Fruit fly (Drosophila melanogaster) whole organism, embryonic: ENCODE results near the gene Usp16-45.

Experiments
- Abd-B ChIP-seq: fragments of 200-800 bp; sonication (Bioruptor generic); optimal IDR thresholded peaks from 2 replicates; lab custom pipeline; 2018; ENCODE audit warnings: missing biosample characterization, mild to moderate bottlenecking, missing genetic modification characterization, moderate library complexity
- Antp ChIP-seq: fragments of 200-800 bp; sonication (Bioruptor generic); optimal IDR thresholded peaks from 3 replicates; lab custom pipeline; 2016; ENCODE audit warnings: missing biosample characterization, missing genetic modification characterization
- CG11398 ChIP-seq: fragments of 200-800 bp; sonication (Bioruptor generic); optimal IDR thresholded peaks from 2 replicates; lab custom pipeline; 2016; ENCODE audit warnings: missing biosample characterization, missing genetic modification characterization
- CG12071 ChIP-seq: fragments of 200-800 bp; sonication (Bioruptor generic); optimal IDR thresholded peaks from 3 replicates; lab custom pipeline; 2018; ENCODE audit warnings: missing biosample characterization, mild to moderate bottlenecking, missing genetic modification characterization
- CG14667 ChIP-seq: fragments of 200-800 bp; sonication (Bioruptor generic); IDR thresholded peaks from 2 replicates; pipeline ENCODE4 v1.3.6; 2022; ENCODE audit warnings: missing biosample characterization, missing genetic modification characterization
- CG1529 ChIP-seq: fragments of 200-800 bp; sonication (Bioruptor generic); optimal IDR thresholded peaks from 3 replicates; lab custom pipeline; 2018; ENCODE audit warnings: missing biosample characterization, missing genetic modification characterization
- CG16863 ChIP-seq: fragments of 200-800 bp; sonication (Bioruptor generic); optimal IDR thresholded peaks from 3 replicates; lab custom pipeline; 2016; ENCODE audit warnings: missing biosample characterization, missing genetic modification characterization
- CG17328 ChIP-seq: fragments of 200-800 bp; sonication (Bioruptor generic); IDR thresholded peaks from 2 replicates; pipeline ENCODE4 v1.3.6; 2022; ENCODE audit warnings: missing biosample characterization, missing genetic modification characterization
- CG1832 ChIP-seq: fragments of 200-800 bp; sonication (Bioruptor generic); optimal IDR thresholded peaks from 2 replicates; lab custom pipeline; 2017; ENCODE audit warnings: missing biosample characterization, mild to moderate bottlenecking, missing genetic modification characterization, inconsistent platforms
- CG6254 ChIP-seq: fragments of 200-800 bp; sonication (Bioruptor generic); optimal IDR thresholded peaks from 3 replicates; lab custom pipeline; 2017; ENCODE audit warnings: mild to moderate bottlenecking, missing biosample characterization, missing genetic modification reagents, missing genetic modification characterization
- CG8281 ChIP-seq: fragments of 200-800 bp; sonication (Bioruptor generic); optimal IDR thresholded peaks from 2 replicates; lab custom pipeline; 2018; ENCODE audit warnings: missing biosample characterization, mild to moderate bottlenecking, missing genetic modification characterization, moderate library complexity
- CG8765 ChIP-seq: fragments of 200-800 bp; sonication (Bioruptor generic); IDR thresholded peaks from 2 replicates; pipeline ENCODE4 v1.3.6; 2022; ENCODE audit warnings: missing biosample characterization, missing genetic modification characterization
- CG9797 ChIP-seq: fragments of 200-800 bp; sonication (Bioruptor generic); optimal IDR thresholded peaks from 3 replicates; lab custom pipeline; 2018; ENCODE audit warnings: missing biosample characterization, mild to moderate bottlenecking, missing genetic modification characterization
- D19B ChIP-seq: fragments of 200-800 bp; sonication (Bioruptor generic); optimal IDR thresholded peaks from 2 replicates; lab custom pipeline; 2017; ENCODE audit warnings: missing biosample characterization, mild to moderate bottlenecking, missing genetic modification characterization
- Elba2 ChIP-seq: fragments of 200-800 bp; sonication (Bioruptor generic); optimal IDR thresholded peaks from 3 replicates; lab custom pipeline; 2016; ENCODE audit warnings: missing biosample characterization, missing genetic modification characterization
- Fer1 ChIP-seq: fragments of 200-800 bp; sonication (Bioruptor generic); optimal IDR thresholded peaks from 2 replicates; lab custom pipeline; 2017; ENCODE audit warnings: missing biosample characterization, mild to moderate bottlenecking, missing genetic modification characterization
- Gsc ChIP-seq: fragments of 200-800 bp; sonication (Bioruptor generic); IDR thresholded peaks from 2 replicates; pipeline ENCODE4 v1.3.6; 2022; ENCODE audit warnings: missing biosample characterization, missing genetic modification characterization
- Gug ChIP-seq: fragments of 200-800 bp; sonication (Bioruptor generic); IDR thresholded peaks from 4 replicates; pipeline ENCODE4 v1.3.6; 2022; ENCODE audit warnings: missing biosample characterization, missing genetic modification characterization
- H15 ChIP-seq: fragments of 200-800 bp; sonication (Bioruptor generic); IDR thresholded peaks from 3 replicates; pipeline ENCODE4 v1.3.6; 2022; ENCODE audit warnings: missing biosample characterization, missing genetic modification characterization
- H2.0 ChIP-seq: fragments of 200-800 bp; sonication (Bioruptor generic); IDR thresholded peaks from 2 replicates; pipeline ENCODE4 v1.3.6; 2022; ENCODE audit warnings: missing biosample characterization, missing genetic modification characterization
- HLH54F ChIP-seq: fragments of 200-800 bp; sonication (Bioruptor generic); optimal IDR thresholded peaks from 3 replicates; lab custom pipeline; 2016; ENCODE audit warnings: missing biosample characterization, missing genetic modification characterization
- Hey ChIP-seq: fragments of 200-800 bp; sonication (Bioruptor generic); optimal IDR thresholded peaks from 3 replicates; lab custom pipeline; 2018; ENCODE audit warnings: missing biosample characterization, mild to moderate bottlenecking, missing genetic modification characterization
- Kr ChIP-seq: fragments of 200-800 bp; sonication (Bioruptor generic); optimal IDR thresholded peaks from 2 replicates; lab custom pipeline; 2017; ENCODE audit warnings: missing biosample characterization, mild to moderate bottlenecking, missing genetic modification characterization
- Lhr ChIP-seq: fragments of 200-800 bp; sonication (Bioruptor generic); optimal IDR thresholded peaks from 3 replicates; lab custom pipeline; 2017; ENCODE audit warnings: mild to moderate bottlenecking, missing biosample characterization, missing genetic modification reagents, missing genetic modification characterization
- Lim3 ChIP-seq: fragments of 200-800 bp; sonication (Bioruptor generic); IDR thresholded peaks from 2 replicates; pipeline ENCODE4 v1.3.6; 2022; ENCODE audit warnings: missing biosample characterization, missing genetic modification characterization
- Mes4 ChIP-seq: fragments of 200-800 bp; sonication (Bioruptor generic); optimal IDR thresholded peaks from 2 replicates; lab custom pipeline; 2016; ENCODE audit warnings: missing biosample characterization, missing genetic modification characterization
- Mrtf ChIP-seq: fragments of 200-800 bp; sonication (Bioruptor generic); IDR thresholded peaks from 3 replicates; pipeline ENCODE4 v1.3.6; 2022; ENCODE audit warnings: missing biosample characterization, missing genetic modification characterization
- Nf-YB ChIP-seq: fragments of 200-800 bp; sonication (Bioruptor generic); optimal IDR thresholded peaks from 3 replicates; lab custom pipeline; 2019; ENCODE audit warnings: missing biosample characterization, mild to moderate bottlenecking, missing genetic modification characterization, moderate library complexity
- Scr ChIP-seq: fragments of 200-800 bp; sonication (Bioruptor generic); IDR thresholded peaks from 2 replicates; pipeline ENCODE4 v1.3.6; 2022; ENCODE audit warnings: missing biosample characterization, missing genetic modification characterization; ENCODE audit not compliant: partially characterized antibody
- Side ChIP-seq: fragments of 200-800 bp; sonication (Bioruptor generic); optimal IDR thresholded peaks from 2 replicates; lab custom pipeline; 2016; ENCODE audit warnings: missing biosample characterization, missing genetic modification characterization
- Sry-β ChIP-seq: fragments of 200-800 bp; sonication (Bioruptor generic); optimal IDR thresholded peaks from 2 replicates; lab custom pipeline; 2018; ENCODE audit warnings: missing biosample characterization, mild to moderate bottlenecking, missing genetic modification characterization, moderate library complexity
- al ChIP-seq: fragments of 200-800 bp; sonication (Bioruptor generic); IDR thresholded peaks from 2 replicates; pipeline ENCODE4 v1.3.6; 2022; ENCODE audit warnings: missing biosample characterization, missing genetic modification characterization
- amos ChIP-seq: fragments of 200-800 bp; sonication (Bioruptor generic); IDR thresholded peaks from 2 replicates; pipeline ENCODE4 v1.3.6; 2022; ENCODE audit warnings: missing biosample characterization, missing genetic modification characterization; ENCODE audit not compliant: partially characterized antibody
- bowl ChIP-seq: fragments of 200-800 bp; sonication (Bioruptor generic); IDR thresholded peaks from 2 replicates; pipeline ENCODE4 v1.3.6; 2022; ENCODE audit warnings: missing biosample characterization, missing genetic modification characterization
- chinmo ChIP-seq: fragments of 200-800 bp; sonication (Bioruptor generic); IDR thresholded peaks from 4 replicates; pipeline ENCODE4 v1.3.6; 2022; ENCODE audit warnings: missing biosample characterization, missing genetic modification characterization; ENCODE audit not compliant: partially characterized antibody
- croc ChIP-seq: fragments of 200-800 bp; sonication (Bioruptor generic); conservative IDR thresholded peaks from 3 replicates; pipeline ENCODE4 v1.3.6; 2022; ENCODE audit warnings: missing biosample characterization, missing genetic modification characterization
- dmrt99B ChIP-seq: fragments of 200-800 bp; sonication (Bioruptor generic); optimal IDR thresholded peaks from 2 replicates; lab custom pipeline; 2018; ENCODE audit warnings: missing biosample characterization, mild to moderate bottlenecking, missing genetic modification characterization, moderate library complexity
- gem ChIP-seq: fragments of 200-800 bp; sonication (Bioruptor generic); optimal IDR thresholded peaks from 2 replicates; lab custom pipeline; 2019; ENCODE audit warnings: missing biosample characterization, mild to moderate bottlenecking, missing genetic modification characterization, moderate library complexity
- grau ChIP-seq: fragments of 200-800 bp; optimal IDR thresholded peaks from 3 replicates; lab custom pipeline; 2019; ENCODE audit warnings: missing biosample characterization, mild to moderate bottlenecking, missing genetic modification characterization, moderate library complexity
- h ChIP-seq: fragments of >200 bp; optimal IDR thresholded peaks from 2 replicates; lab custom pipeline; 2017
- lilli ChIP-seq: fragments of 200-800 bp; sonication (Bioruptor generic); optimal IDR thresholded peaks from 3 replicates; lab custom pipeline; 2016; ENCODE audit warnings: missing biosample characterization, missing genetic modification characterization
- onecut ChIP-seq: fragments of 200-800 bp; sonication (Bioruptor generic); IDR thresholded peaks from 2 replicates; pipeline ENCODE4 v1.3.6; 2022; ENCODE audit warnings: missing biosample characterization, missing genetic modification characterization
- org-1 ChIP-seq: fragments of 200-800 bp; sonication (Bioruptor generic); optimal IDR thresholded peaks from 2 replicates; lab custom pipeline; 2017; ENCODE audit warnings: missing biosample characterization, missing genetic modification characterization
- peb ChIP-seq: fragments of 200-800 bp; sonication (Bioruptor generic); IDR thresholded peaks from 2 replicates; pipeline ENCODE4 v1.3.6; 2022; ENCODE audit warnings: missing biosample characterization, missing genetic modification characterization
- prd ChIP-seq, 3 experiments: fragments of >200 bp in 2 of 3; fragments of 200-800 bp in 1 of 3; sonication (Bioruptor generic) in 1 of 3; optimal IDR thresholded peaks in 2 of 3; IDR thresholded peaks in 1 of 3; 2 replicates in 2 of 3; 3 replicates in 1 of 3; pipeline versions ENCODE4 v1.3.6 to Lab custom; 2017 to 2022; ENCODE audit warnings: missing biosample characterization in 1 of 3, missing genetic modification characterization in 1 of 3
- ro ChIP-seq: fragments of 200-800 bp; sonication (Bioruptor generic); IDR thresholded peaks from 2 replicates; pipeline ENCODE4 v1.3.6; 2022; ENCODE audit warnings: missing biosample characterization, missing genetic modification characterization
- sens-2 ChIP-seq: fragments of 200-800 bp; sonication (Bioruptor generic); IDR thresholded peaks from 2 replicates; pipeline ENCODE4 v1.3.6; 2022; ENCODE audit warnings: missing biosample characterization, missing genetic modification characterization
- slbo ChIP-seq: fragments of 200-800 bp; sonication (Bioruptor generic); IDR thresholded peaks from 2 replicates; pipeline ENCODE4 v1.3.6; 2022; ENCODE audit warnings: missing biosample characterization, missing genetic modification characterization
- stc ChIP-seq: fragments of 200-800 bp; sonication (Bioruptor generic); IDR thresholded peaks from 2 replicates; pipeline ENCODE4 v1.3.6; 2022; ENCODE audit warnings: missing biosample characterization, missing genetic modification characterization

Usp16-45 gene

dm6 chrX:5429778-5430576 is 8.6 kb downstream of the Usp16-45 start (continued):
- TF ChIP-seq Lhr, result no peak
- TF ChIP-seq stc (GFP tag; lab: Robert Waterston, UW), result peak; percentile 78
- peak; percentile 88 for TF ChIP-seq gem (tag; lab: Kevin White, UChicago)
- TF ChIP-seq Sry-β (GFP tag; lab: Kevin White, UChicago), result no peak
- peak; percentile 76 for TF ChIP-seq Gug (GFP tag; lab: Robert Waterston, UW)
- TF ChIP-seq chinmo (GFP tag; lab: Robert Waterston, UW), result 0 out of 4 replicates have a peak, but pooled peaks have one; percentile 48
- peak; percentile 25; the same call in 1 of the 2 replicates for TF ChIP-seq CG8765
- TF ChIP-seq Mes4 (GFP tag; lab: Kevin White, UChicago), result peak; percentile 36
- TF ChIP-seq prd (optimal IDR thresholded peaks at IDR 0.05; lab: Kevin White, UChicago), result no peak
- peak; percentile 84 for TF ChIP-seq prd (GFP tag; IDR thresholded peaks at IDR 0.05; lab: Robert Waterston, UW)
- no peak for TF ChIP-seq ro (GFP tag; lab: Robert Waterston, UW)
- peak; percentile 33; the same call in 1 of the 2 replicates for TF ChIP-seq bowl
- peak; percentile 80 for TF ChIP-seq org-1 (GFP tag; lab: Kevin White, UChicago)
- peak; percentile 22; the same call in 1 of the 2 replicates for TF ChIP-seq amos (GFP tag; lab: Robert Waterston, UW)
- peak; percentile 82 for TF ChIP-seq dmrt99B (tag; lab: Kevin White, UChicago)
- TF ChIP-seq Fer1 (GFP tag; lab: Kevin White, UChicago), result peak; percentile 92
- peak; percentile 75 for TF ChIP-seq CG14667
- no peak for TF ChIP-seq Elba2 (GFP tag; lab: Kevin White, UChicago)
- TF ChIP-seq sens-2, result no peak
- peak; percentile 46 for TF ChIP-seq CG12071 (GFP tag; lab: Kevin White, UChicago)
- TF ChIP-seq lilli (GFP tag; lab: Kevin White, UChicago), result peak; percentile 89
- peak; percentile 52 for TF ChIP-seq Nf-YB (GFP tag; lab: Kevin White, UChicago)
- TF ChIP-seq croc, result peak; percentile 50
- peak; percentile 65; the same call in 1 of the 3 replicates for TF ChIP-seq H15 (GFP tag; lab: Robert Waterston, UW)
- peak; percentile 97 for TF ChIP-seq grau (tag; lab: Kevin White, UChicago)
- TF ChIP-seq Side (GFP tag; lab: Kevin White, UChicago), result peak; percentile 69
- TF ChIP-seq slbo, result peak; percentile 87
- TF ChIP-seq CG6254 (GFP tag; lab: Kevin White, UChicago), result peak; percentile 8
- peak; percentile 53 for TF ChIP-seq Antp
- TF ChIP-seq CG1832 (GFP tag; lab: Kevin White, UChicago), result no peak
- TF ChIP-seq D19B (GFP tag; lab: Kevin White, UChicago), result peak; percentile 71
- TF ChIP-seq peb (GFP tag; lab: Robert Waterston, UW), result peak; percentile 62
- peak; percentile 70 for TF ChIP-seq CG16863 (GFP tag; lab: Kevin White, UChicago)
- peak; percentile 84 for TF ChIP-seq al (GFP tag; lab: Robert Waterston, UW)
- peak; percentile 66 for TF ChIP-seq H2.0
- TF ChIP-seq CG11398 (GFP tag; lab: Kevin White, UChicago), result peak; percentile 59
- TF ChIP-seq CG9797 (GFP tag; lab: Kevin White, UChicago), result no peak
- TF ChIP-seq Abd-B (GFP tag; lab: Kevin White, UChicago), result peak; percentile 72
- peak; percentile 24 for TF ChIP-seq CG1529 (GFP tag; lab: Kevin White, UChicago)
- peak; percentile 44; the same call in 1 of the 2 replicates for TF ChIP-seq Gsc (GFP tag; lab: Robert Waterston, UW)
- TF ChIP-seq CG17328 (GFP tag; lab: Robert Waterston, UW), result peak; percentile 47
- TF ChIP-seq h, result no peak
- no peak for TF ChIP-seq Scr (GFP tag; lab: Robert Waterston, UW)
- TF ChIP-seq onecut (GFP tag; lab: Robert Waterston, UW), result peak; percentile 64
- TF ChIP-seq Lim3, result no peak; the same call in 1 of the 2 replicates
- TF ChIP-seq HLH54F, result peak; percentile 84
- no peak for TF ChIP-seq Hey (tag; lab: Kevin White, UChicago)
- no peak for TF ChIP-seq Kr (GFP tag; lab: Kevin White, UChicago)
- peak; percentile 33 for TF ChIP-seq CG8281 (tag; lab: Kevin White, UChicago)
- TF ChIP-seq Mrtf (GFP tag; lab: Robert Waterston, UW), result peak; percentile 75; the same call in 2 of the 3 replicates
